Fruit fly (Drosophila melanogaster) whole organism, prepupa: ENCODE data around the gene CG8219.
"Not testable (repeated sequence)": the region's sequence is repeated elsewhere in the genome, so short reads cannot be mapped to it uniquely, and the experiment has no call there.

Experiments
- CG34406 ChIP-seq: fragments of 200-800 bp; sonication (Bioruptor generic); optimal IDR thresholded peaks from 3 replicates; lab custom pipeline; 2016; ENCODE audit warnings: missing biosample characterization, missing genetic modification characterization
- CG7368 ChIP-seq: fragments of 200-800 bp; sonication (Bioruptor generic); optimal IDR thresholded peaks from 3 replicates; lab custom pipeline; 2016; ENCODE audit warnings: missing biosample characterization, missing genetic modification characterization
- CG9139 ChIP-seq: fragments of 200-800 bp; sonication (Bioruptor generic); optimal IDR thresholded peaks from 3 replicates; lab custom pipeline; 2017; ENCODE audit warnings: missing biosample characterization, mild to moderate bottlenecking, missing genetic modification characterization
- Eip93F ChIP-seq: fragments of 200-800 bp; sonication (Bioruptor generic); optimal IDR thresholded peaks from 2 replicates; lab custom pipeline; 2016; ENCODE audit warnings: missing biosample characterization, mild to moderate bottlenecking, missing genetic modification characterization
- OdsH ChIP-seq: fragments of 200-800 bp; sonication (Bioruptor generic); optimal IDR thresholded peaks from 3 replicates; lab custom pipeline; 2016; ENCODE audit warnings: missing biosample characterization, missing genetic modification characterization
- vri ChIP-seq: fragments of 200-800 bp; sonication (Bioruptor generic); optimal IDR thresholded peaks from 3 replicates; lab custom pipeline; 2016; ENCODE audit warnings: missing biosample characterization, mild to moderate bottlenecking, missing genetic modification characterization

dm6 chr3L:6150757-6151354 lies 49.4 kb upstream of the CG8219 start, which contains the start of the genes Cpr65Ax2 and Lcp65Aa:
- TF ChIP-seq CG9139 (GFP tag; lab: Kevin White, UChicago); Eip93F; vri; CG34406; OdsH (GFP tag; lab: Kevin White, UChicago); CG7368 (GFP tag; lab: Kevin White, UChicago): not testable (repeated sequence)
